Worm (Caenorhabditis elegans) whole organism, young adult: ENCODE results near the gene fbxc-34.
"Not testable (repeated sequence)": the region's sequence is repeated elsewhere in the genome, so short reads cannot be mapped to it uniquely, and the experiment has no call there.

Experiments
- B0261.1 ChIP-seq: sonication (generic microtip); optimal IDR thresholded peaks from 2 replicates; lab custom pipeline; 2016; ENCODE audit warnings: mild to moderate bottlenecking, missing genetic modification characterization, moderate library complexity, missing compliant biosample characterization
- B0336.3 ChIP-seq: fragments of 200-800 bp; sonication (Bioruptor generic); IDR thresholded peaks from 2 replicates; pipeline ENCODE4 v1.3.6; 2022; ENCODE audit warnings: missing genetic modification characterization, missing compliant biosample characterization
- C17E4.6 ChIP-seq: fragments of 200-800 bp; sonication (Bioruptor generic); IDR thresholded peaks from 2 replicates; pipeline ENCODE4 v1.3.6; 2022; ENCODE audit warnings: missing genetic modification reagents, missing genetic modification characterization, missing compliant biosample characterization
- F37B4.10 ChIP-seq: fragments of 200-800 bp; sonication (Bioruptor generic); IDR thresholded peaks from 2 replicates; pipeline ENCODE4 v1.3.6; 2022; ENCODE audit warnings: missing genetic modification characterization, missing compliant biosample characterization
- F49E8.2 ChIP-seq: sonication (generic microtip); optimal IDR thresholded peaks from 3 replicates; lab custom pipeline; 2017; ENCODE audit warnings: missing genetic modification characterization, mild to moderate bottlenecking, missing compliant biosample characterization, antibody characterized with exemption, moderate library complexity; ENCODE audit not compliant: insufficient read depth
- Y79H2A.3 ChIP-seq: fragments of 200-800 bp; sonication (Bioruptor generic); conservative IDR thresholded peaks from 2 replicates; pipeline ENCODE4 v1.3.6; 2022; ENCODE audit warnings: missing genetic modification reagents, missing genetic modification characterization, missing compliant biosample characterization
- ZK185.1 ChIP-seq: sonication (generic microtip); optimal IDR thresholded peaks from 2 replicates; lab custom pipeline; 2016; ENCODE audit warnings: mild to moderate bottlenecking, missing genetic modification characterization, missing compliant biosample characterization; ENCODE audit not compliant: poor library complexity, severe bottlenecking
- athp-1 ChIP-seq: sonication (generic microtip); optimal IDR thresholded peaks from 2 replicates; lab custom pipeline; 2017; ENCODE audit warnings: mild to moderate bottlenecking, missing genetic modification characterization, missing compliant biosample characterization
- attf-5 ChIP-seq: fragments of 200-800 bp; sonication (Bioruptor generic); optimal IDR thresholded peaks from 2 replicates; lab custom pipeline; 2018; ENCODE audit warnings: mild to moderate bottlenecking, missing genetic modification characterization, missing compliant biosample characterization
- bed-2 ChIP-seq: fragments of 200-800 bp; sonication (Bioruptor generic); IDR thresholded peaks from 2 replicates; pipeline ENCODE4 v1.3.6; 2022; ENCODE audit warnings: missing genetic modification reagents, missing genetic modification characterization, missing compliant biosample characterization
- cebp-1 ChIP-seq, 2 experiments: fragments of 200-800 bp in 1 of 2; sonication (Bioruptor generic) in 1 of 2; sonication (generic microtip) in 1 of 2; IDR thresholded peaks in 1 of 2; optimal IDR thresholded peaks in 1 of 2; 2 replicates each; pipeline versions ENCODE4 v1.3.6 to Lab custom; 2017 to 2022; ENCODE audit warnings: missing compliant biosample characterization in 2 of 2, missing genetic modification characterization in 2 of 2, mild to moderate bottlenecking in 1 of 2, missing genetic modification reagents in 1 of 2, moderate library complexity in 1 of 2
- ceh-27 ChIP-seq: fragments of 200-800 bp; sonication (Bioruptor generic); optimal IDR thresholded peaks from 2 replicates; lab custom pipeline; 2018; ENCODE audit warnings: mild to moderate bottlenecking, missing genetic modification characterization, moderate library complexity, missing compliant biosample characterization
- dox-1 ChIP-seq: fragments of 200-800 bp; sonication (Bioruptor generic); IDR thresholded peaks from 2 replicates; pipeline ENCODE4 v1.3.6; 2022; ENCODE audit warnings: missing genetic modification reagents, missing genetic modification characterization, missing compliant biosample characterization
- efl-1 ChIP-seq: fragments of 150-350 bp; optimal IDR thresholded peaks from 2 replicates; lab custom pipeline; 2014; ENCODE audit warnings: missing biosample characterization, missing genetic modification reagents, missing genetic modification characterization
- egl-44 ChIP-seq: fragments of 200-800 bp; sonication (Bioruptor generic); IDR thresholded peaks from 2 replicates; pipeline ENCODE4 v1.3.6; 2022; ENCODE audit warnings: missing genetic modification reagents, missing genetic modification characterization, missing compliant biosample characterization
- gei-17 ChIP-seq: fragments of 200-800 bp; sonication (Bioruptor generic); optimal IDR thresholded peaks from 2 replicates; lab custom pipeline; 2018; ENCODE audit warnings: mild to moderate bottlenecking, missing genetic modification characterization, missing compliant biosample characterization
- hrde-1 ChIP-seq: sonication (generic microtip); optimal IDR thresholded peaks from 2 replicates; lab custom pipeline; 2016; ENCODE audit warnings: missing genetic modification characterization, mild to moderate bottlenecking, missing compliant biosample characterization, moderate library complexity, missing genotype, missing genetic modification reagents, borderline replicate concordance
- hsf-1 ChIP-seq: fragments of 200-800 bp; sonication (Bioruptor generic); IDR thresholded peaks from 2 replicates; pipeline ENCODE4 v1.3.6; 2022; ENCODE audit warnings: missing genetic modification reagents, missing genetic modification characterization, missing compliant biosample characterization
- lir-1 ChIP-seq: fragments of 200-800 bp; sonication (Bioruptor generic); conservative IDR thresholded peaks from 2 replicates; pipeline ENCODE4 v1.3.6; 2022; ENCODE audit warnings: missing genetic modification reagents, missing genetic modification characterization, missing compliant biosample characterization
- madf-3 ChIP-seq: fragments of 200-800 bp; sonication (Bioruptor generic); IDR thresholded peaks from 2 replicates; pipeline ENCODE4 v1.3.6; 2022; ENCODE audit warnings: missing genetic modification reagents, missing genetic modification characterization, missing compliant biosample characterization
- madf-8 ChIP-seq: fragments of 200-800 bp; sonication (Bioruptor generic); conservative IDR thresholded peaks from 2 replicates; pipeline ENCODE4 v1.3.6; 2022; ENCODE audit warnings: missing genetic modification reagents, missing genetic modification characterization, missing compliant biosample characterization
- mcd-1 ChIP-seq: fragments of 200-800 bp; sonication (Bioruptor generic); IDR thresholded peaks from 2 replicates; pipeline ENCODE4 v1.3.6; 2022; ENCODE audit warnings: missing genetic modification reagents, missing genetic modification characterization, missing compliant biosample characterization
- nhr-80 ChIP-seq: sonication (generic microtip); optimal IDR thresholded peaks from 2 replicates; lab custom pipeline; 2016; ENCODE audit warnings: missing genetic modification characterization, missing compliant biosample characterization
- snpc-1.3 ChIP-seq: sonication (generic microtip); optimal IDR thresholded peaks from 2 replicates; lab custom pipeline; 2017; ENCODE audit warnings: missing genetic modification characterization, mild to moderate bottlenecking, missing compliant biosample characterization, antibody characterized with exemption, moderate library complexity, missing genotype, missing genetic modification reagents; ENCODE audit not compliant: insufficient read depth
- sptf-2 ChIP-seq: fragments of 200-800 bp; sonication (Bioruptor generic); optimal IDR thresholded peaks from 2 replicates; lab custom pipeline; 2018; ENCODE audit warnings: mild to moderate bottlenecking, missing genetic modification characterization, missing compliant biosample characterization
- xnd-1 ChIP-seq: sonication (generic microtip); optimal IDR thresholded peaks from 2 replicates; lab custom pipeline; 2016; ENCODE audit warnings: missing genotype, missing genetic modification reagents, missing genetic modification characterization, missing compliant biosample characterization
- zfh-2 ChIP-seq: fragments of 200-800 bp; sonication (Bioruptor generic); conservative IDR thresholded peaks from 2 replicates; pipeline ENCODE4 v1.3.6; 2022; ENCODE audit warnings: missing genetic modification reagents, missing genetic modification characterization, missing compliant biosample characterization
- ztf-22 ChIP-seq: fragments of 200-800 bp; sonication (Bioruptor generic); optimal IDR thresholded peaks from 2 replicates; lab custom pipeline; 2018; ENCODE audit warnings: mild to moderate bottlenecking, missing genetic modification characterization, moderate library complexity, missing compliant biosample characterization
- ztf-25 ChIP-seq: fragments of 200-800 bp; sonication (Bioruptor generic); IDR thresholded peaks from 2 replicates; pipeline ENCODE4 v1.3.6; 2022; ENCODE audit warnings: missing genetic modification reagents, missing genetic modification characterization, missing compliant biosample characterization

The fbxc-34 gene

DNA sequence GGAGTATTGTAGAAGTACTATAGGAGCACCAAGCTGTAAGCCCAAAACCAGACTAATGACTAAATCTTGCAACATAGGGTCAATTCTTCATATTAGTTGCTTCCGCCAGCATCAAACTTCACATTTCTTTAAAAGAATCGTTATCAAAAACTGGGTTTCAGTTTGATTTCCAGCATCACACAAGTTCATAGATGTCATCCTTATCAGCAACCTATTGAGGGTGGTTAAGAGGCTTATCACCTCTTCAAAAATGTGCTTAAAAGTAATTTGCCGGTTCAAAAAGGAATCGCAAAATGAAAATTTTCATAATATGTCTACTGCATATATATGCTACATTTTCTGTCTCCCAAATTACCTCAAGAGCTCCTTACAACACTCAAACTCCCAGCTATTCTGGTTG, 12.8 kb downstream of the fbxc-34 start, which contains the start of gene clec-43:
Gene clec-43, plus strand, starts transcription at position 294 of the 400 bp plus-strand sequence.
- TF ChIP-seq F37B4.10 (GFP tag; lab: Robert Waterston, UW) (0 out of 2 replicates have a peak, but pooled peaks have one; percentile 23), ZK185.1 (tag; lab: Kevin White, UChicago) (no peak), nhr-80 (tag; lab: Kevin White, UChicago) (peak; percentile 70), F49E8.2 (tag; lab: Kevin White, UChicago) (no peak), sptf-2 (GFP tag; lab: Kevin White, UChicago) (no peak)

ce11 chrII:948091-948490, 17.1 kb downstream of the fbxc-34 start, which contains the start of gene fbxc-32:
Gene fbxc-32 (minus strand): TSS chrII:948191.
- TF ChIP-seq ztf-25 (no peak), zfh-2 (GFP tag; lab: Robert Waterston, UW) (no peak), ceh-27 (GFP tag; lab: Kevin White, UChicago) (no peak), bed-2 (GFP tag; lab: Robert Waterston, UW) (no peak), madf-8 (no peak), lir-1 (GFP tag; lab: Robert Waterston, UW) (no peak), F49E8.2 (tag; lab: Kevin White, UChicago) (no peak), C17E4.6 (no peak), efl-1 (GFP tag; lab: Kevin White, UChicago) (no peak), athp-1 (tag; lab: Kevin White, UChicago) (no peak), gei-17 (GFP tag; lab: Kevin White, UChicago) (no peak)

DNA sequence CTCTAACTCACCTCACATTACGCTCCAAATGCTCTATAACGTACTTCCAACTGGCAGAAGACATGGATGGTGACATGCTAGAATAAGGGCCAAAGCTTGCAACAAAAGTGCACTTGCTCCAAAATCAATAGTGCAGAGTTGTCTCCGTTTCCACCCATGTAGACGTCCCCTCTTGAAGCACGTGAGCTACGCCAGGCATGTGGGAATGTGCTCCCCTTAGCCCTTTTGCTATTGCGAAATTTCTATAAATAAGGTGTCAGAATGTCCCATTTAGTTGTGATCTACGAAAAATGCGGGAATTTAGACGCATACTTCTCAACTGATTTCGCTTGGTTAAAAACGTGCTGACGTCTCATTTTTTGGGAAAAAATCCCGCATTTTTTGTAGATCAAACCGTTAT, 19.4 kb downstream of the fbxc-34 start:
- TF ChIP-seq dox-1 (GFP tag; lab: Robert Waterston, UW) (no peak), B0336.3 (GFP tag; lab: Robert Waterston, UW) (no peak), snpc-1.3 (tag; lab: Kevin White, UChicago) (no peak), madf-3 (GFP tag; lab: Robert Waterston, UW) (0 out of 2 replicates have a peak, but pooled peaks have one; percentile 41), cebp-1 (GFP tag; IDR thresholded peaks at IDR 0.05; lab: Robert Waterston, UW) (peak; percentile 68), cebp-1 (tag; optimal IDR thresholded peaks at IDR 0.05; lab: Kevin White, UChicago) (peak; percentile 91)

ce11 chrII:953052-953451, 22.1 kb downstream of the fbxc-34 start:
- 0 out of 2 replicates have a peak, but pooled peaks have one; percentile 5 for TF ChIP-seq zfh-2 (GFP tag; lab: Robert Waterston, UW)
- no peak for TF ChIP-seq hrde-1 (tag; lab: Kevin White, UChicago)

- TF ChIP-seq mcd-1 (GFP tag; lab: Robert Waterston, UW); egl-44; B0261.1 (tag; lab: Kevin White, UChicago): not testable (repeated sequence)
Observed at ce11 chrII:954626-955025, 23.7 kb downstream of the fbxc-34 start, which contains the start of gene fbxc-7. Gene fbxc-7 (plus strand): TSS chrII:954926.

- TF ChIP-seq xnd-1 (tag; lab: Kevin White, UChicago), result no peak
- TF ChIP-seq attf-5 (GFP tag; lab: Kevin White, UChicago), result no peak
- no peak for TF ChIP-seq sptf-2 (GFP tag; lab: Kevin White, UChicago)
- no peak for TF ChIP-seq lir-1 (GFP tag; lab: Robert Waterston, UW)
- TF ChIP-seq gei-17 (GFP tag; lab: Kevin White, UChicago), result no peak
- no peak for TF ChIP-seq hsf-1
- no peak for TF ChIP-seq Y79H2A.3 (GFP tag; lab: Robert Waterston, UW)
- TF ChIP-seq ztf-22, result no peak
Observed at ce11 chrII:958618-959017, 27.6 kb downstream of the fbxc-34 start, which contains the start of gene sdz-4. Gene sdz-4 (plus strand): TSS chrII:958918.
